Fruit fly (Drosophila melanogaster): ENCODE data around the gene CG42393.

The CG42393 gene

dm6 chr3L:18019645-18020509 is 22.7 kb upstream of the CG42393 start:
- peak; percentile 89 for TF ChIP-seq CG3919 (GFP tag; optimal IDR thresholded peaks at IDR 0.05)
- TF ChIP-seq CG32006 (GFP tag; optimal IDR thresholded peaks at IDR 0.05) = peak; percentile 60
- TF ChIP-seq CG8319 (GFP tag; optimal IDR thresholded peaks at IDR 0.05) = peak; percentile 70
- TF ChIP-seq CG34406 (GFP tag; optimal IDR thresholded peaks at IDR 0.05) = peak; percentile 66
- TF ChIP-seq net (GFP tag; optimal IDR thresholded peaks at IDR 0.05) = peak; percentile 72
- TF ChIP-seq fd85E (GFP tag; optimal IDR thresholded peaks at IDR 0.05) = peak; percentile 48
- peak; percentile 38; the same call in 1 of the 2 replicates for TF ChIP-seq CG15336 (GFP tag; IDR thresholded peaks at IDR 0.05)
- TF ChIP-seq Gug (GFP tag; IDR thresholded peaks at IDR 0.05) = no peak
- peak; percentile 57 for TF ChIP-seq CG6792 (GFP tag; optimal IDR thresholded peaks at IDR 0.05)
- TF ChIP-seq CG6854 (GFP tag; optimal IDR thresholded peaks at IDR 0.05) = peak; percentile 80
- peak; percentile 72 for TF ChIP-seq CG6808 (GFP tag; optimal IDR thresholded peaks at IDR 0.05)
- peak; percentile 61 for TF ChIP-seq Smox (GFP tag; optimal IDR thresholded peaks at IDR 0.05)
- TF ChIP-seq Ets96B (tag; optimal IDR thresholded peaks at IDR 0.05) = peak; percentile 40
- TF ChIP-seq CG16779 (tag; optimal IDR thresholded peaks at IDR 0.05) = no peak
- TF ChIP-seq topi (GFP tag; optimal IDR thresholded peaks at IDR 0.05) = peak; percentile 84
- peak; percentile 52; the same call in 1 of the 3 replicates for TF ChIP-seq CG6163 (GFP tag; IDR thresholded peaks at IDR 0.05)
- TF ChIP-seq svp (GFP tag) = peak; percentile 80
- peak; percentile 93 for TF ChIP-seq Eip78C (GFP tag)
- TF ChIP-seq Lpt (GFP tag; optimal IDR thresholded peaks at IDR 0.05) = peak; percentile 7
- peak; percentile 61 for TF ChIP-seq CG1621 (tag; optimal IDR thresholded peaks at IDR 0.05)
- peak; percentile 59 for TF ChIP-seq CG9139 (GFP tag; optimal IDR thresholded peaks at IDR 0.05)
- TF ChIP-seq Sox14 (GFP tag; optimal IDR thresholded peaks at IDR 0.05) = peak; percentile 77
- peak; percentile 75 for TF ChIP-seq Hr4 (GFP tag; optimal IDR thresholded peaks at IDR 0.05)
- TF ChIP-seq fd59A (GFP tag; optimal IDR thresholded peaks at IDR 0.05) = peak; percentile 47
- TF ChIP-seq Eip75B (GFP tag; optimal IDR thresholded peaks at IDR 0.05) = peak; percentile 77
- peak; percentile 77 for TF ChIP-seq OdsH (GFP tag; optimal IDR thresholded peaks at IDR 0.05)
- peak; percentile 19 for TF ChIP-seq Eip93F (GFP tag; optimal IDR thresholded peaks at IDR 0.05)
- peak; percentile 28 to 67 for TF ChIP-seq ss (GFP tag; optimal IDR thresholded peaks at IDR 0.05)
- peak; percentile 69 for TF ChIP-seq Hr39 (GFP tag; optimal IDR thresholded peaks at IDR 0.05)
- peak; percentile 67 for TF ChIP-seq fkh (GFP tag; optimal IDR thresholded peaks at IDR 0.05)
- TF ChIP-seq salr (GFP tag; optimal IDR thresholded peaks at IDR 0.05) = peak; percentile 5 to 57
- peak; percentile 84 for TF ChIP-seq Sox102F (GFP tag; optimal IDR thresholded peaks at IDR 0.05)
- no peak for TF ChIP-seq CG11902 (GFP tag; optimal IDR thresholded peaks at IDR 0.05)
- TF ChIP-seq cyc (GFP tag; optimal IDR thresholded peaks at IDR 0.05) = peak; percentile 77
- TF ChIP-seq CG7368 (GFP tag; optimal IDR thresholded peaks at IDR 0.05) = peak; percentile 71
- no peak for TF ChIP-seq Sox15 (GFP tag; optimal IDR thresholded peaks at IDR 0.05)
- peak; percentile 72 for TF ChIP-seq eg (GFP tag; IDR thresholded peaks at IDR 0.05)
- no peak for TF ChIP-seq Hr38 (GFP tag; optimal IDR thresholded peaks at IDR 0.05)
- TF ChIP-seq CG10669 (GFP tag; optimal IDR thresholded peaks at IDR 0.05) = peak; percentile 63
- peak; percentile 32 for TF ChIP-seq spab (GFP tag; optimal IDR thresholded peaks at IDR 0.05)
- peak; percentile 81 for TF ChIP-seq lz (GFP tag; optimal IDR thresholded peaks at IDR 0.05)
- peak; percentile 89 for TF ChIP-seq Met (GFP tag; optimal IDR thresholded peaks at IDR 0.05)
- TF ChIP-seq dac (GFP tag; optimal IDR thresholded peaks at IDR 0.05) = peak; percentile 72
- peak; percentile 33 for TF ChIP-seq Ets21C (GFP tag; optimal IDR thresholded peaks at IDR 0.05)
- no peak for TF ChIP-seq CG10631 (GFP tag; optimal IDR thresholded peaks at IDR 0.05)
- TF ChIP-seq CG11294 (GFP tag; IDR thresholded peaks at IDR 0.05) = peak; percentile 7; the same call in 1 of the 2 replicates
- peak; percentile 70 for TF ChIP-seq achi (GFP tag; optimal IDR thresholded peaks at IDR 0.05)
- no peak for TF ChIP-seq CG8119 (GFP tag; IDR thresholded peaks at IDR 0.05)
- TF ChIP-seq CG11762 (GFP tag; optimal IDR thresholded peaks at IDR 0.05; ENCODE audit: insufficient read depth) = peak; percentile 58
- TF ChIP-seq esn (GFP tag; optimal IDR thresholded peaks at IDR 0.05) = peak; percentile 87

All from whole organism, prepupa.